Worm (Caenorhabditis elegans): Measurements from ENCODE around the gene gta-1.

gta-1 gene

DNA sequence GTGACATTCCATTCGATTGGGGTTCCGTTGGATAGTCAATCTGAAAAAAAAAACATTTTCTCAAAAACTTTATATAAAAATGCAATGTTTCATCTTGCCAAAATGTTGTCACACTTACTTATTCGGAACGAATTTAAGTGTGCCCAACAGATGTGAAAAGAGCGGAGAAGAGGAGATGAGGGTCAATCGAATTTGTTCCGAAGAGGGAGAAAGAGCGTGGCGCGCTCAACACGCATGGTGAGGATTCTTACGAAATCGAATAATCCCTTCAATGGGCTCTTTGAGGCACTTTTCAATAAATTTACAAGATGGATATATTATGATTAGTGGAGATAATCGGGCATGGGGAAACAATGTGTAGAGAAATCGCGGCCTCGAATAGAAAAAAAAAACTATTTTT, 9.7 kb upstream of the gta-1 start:
- TF ChIP-seq rnt-1 (tag; optimal IDR thresholded peaks at IDR 0.05) (no peak), unc-42 (tag; optimal IDR thresholded peaks at IDR 0.05) (peak; percentile 100), elt-2 (tag; optimal IDR thresholded peaks at IDR 0.05) (no peak)

DNA sequence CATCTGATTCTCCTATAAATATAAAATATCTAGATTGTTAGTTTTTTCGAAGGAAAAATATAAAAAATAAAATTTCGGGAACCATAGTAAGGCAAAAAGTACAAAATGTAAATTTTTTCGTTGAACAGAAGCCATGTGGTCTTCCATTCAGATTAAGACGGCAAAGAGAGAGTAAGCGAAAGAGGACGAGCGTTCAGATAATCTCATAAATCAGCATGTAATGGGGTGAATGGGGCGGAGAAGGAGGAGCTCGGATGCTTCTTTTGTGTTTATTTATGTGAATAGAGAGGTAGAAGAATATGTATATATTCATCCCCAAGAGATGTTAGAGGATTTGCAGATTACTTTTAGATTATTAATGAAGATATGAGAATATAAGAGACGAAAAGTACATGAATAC, 6.1 kb upstream of the gta-1 start, which contains the start of gene pxf-1:
pxf-1 (minus strand) TSS at position 14 of the 400 bp plus-strand sequence.
- no peak for TF ChIP-seq nfya-1 (tag; optimal IDR thresholded peaks at IDR 0.05)
- TF ChIP-seq ceh-2 (tag; optimal IDR thresholded peaks at IDR 0.05) = no peak
- TF ChIP-seq ref-2 (tag; optimal IDR thresholded peaks at IDR 0.05) = no peak
- TF ChIP-seq eyg-1 (tag; optimal IDR thresholded peaks at IDR 0.05) = no peak
- TF ChIP-seq unc-42 (tag; optimal IDR thresholded peaks at IDR 0.05) = peak; percentile 24
- no peak for TF ChIP-seq odd-2 (tag; optimal IDR thresholded peaks at IDR 0.05)

DNA sequence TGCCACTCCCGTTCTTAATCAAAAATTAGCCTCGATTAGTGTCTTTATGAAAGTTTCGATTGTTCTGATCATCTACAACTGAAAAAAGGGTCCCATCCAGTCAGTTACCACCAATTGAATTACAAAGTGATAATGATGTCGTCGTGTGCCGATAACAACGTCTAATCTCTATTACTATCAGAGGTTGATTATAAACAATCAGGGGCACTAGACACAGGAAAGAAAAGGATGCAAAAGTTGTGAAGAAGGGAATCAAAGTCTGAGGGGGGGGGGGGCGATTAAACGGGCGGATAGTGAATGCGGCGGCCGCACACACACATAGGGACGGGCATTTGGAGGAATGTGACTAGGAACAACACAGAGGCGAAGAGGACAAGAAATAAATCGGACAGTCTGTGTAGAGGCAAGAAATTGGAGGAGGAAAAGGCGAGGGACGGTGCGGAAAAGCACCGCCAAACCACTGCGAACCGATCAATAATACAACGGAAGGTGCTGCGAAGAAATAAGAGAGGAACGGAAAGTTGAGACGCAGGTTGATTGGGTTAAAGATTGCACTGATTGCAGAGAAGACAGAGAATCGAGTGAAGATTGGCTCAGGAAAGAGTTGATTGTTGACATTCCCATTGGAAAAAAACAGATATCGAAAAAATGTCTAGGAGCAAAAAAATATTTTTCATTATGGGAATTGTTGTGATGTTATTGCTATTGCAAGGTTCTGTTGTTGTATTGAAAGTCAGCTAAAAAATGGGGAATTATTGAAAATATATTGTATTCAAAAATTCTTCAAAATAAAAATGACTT, 5.3 kb upstream of the gta-1 start:
- no peak for TF ChIP-seq ceh-45 (GFP tag; IDR thresholded peaks at IDR 0.05)
- TF ChIP-seq C08G9.2 (tag; optimal IDR thresholded peaks at IDR 0.05) = peak; percentile 50
- no peak for TF ChIP-seq ceh-22 (tag; optimal IDR thresholded peaks at IDR 0.05)
- TF ChIP-seq nhr-232 (tag; optimal IDR thresholded peaks at IDR 0.05) = no peak
- TF ChIP-seq pha-2 (tag; optimal IDR thresholded peaks at IDR 0.05) = no peak
- TF ChIP-seq elt-4 (tag; optimal IDR thresholded peaks at IDR 0.05) = no peak
- TF ChIP-seq pqm-1 (tag; optimal IDR thresholded peaks at IDR 0.05) = peak; percentile 25
- no peak for TF ChIP-seq pha-4 (tag; optimal IDR thresholded peaks at IDR 0.05)
- no peak for TF ChIP-seq lin-11 (tag; optimal IDR thresholded peaks at IDR 0.05)
- TF ChIP-seq pros-1 (tag; optimal IDR thresholded peaks at IDR 0.05) = no peak
- TF ChIP-seq C38D4.7 (GFP tag; optimal IDR thresholded peaks at IDR 0.05) = no peak
- TF ChIP-seq T23F11.4 (GFP tag; optimal IDR thresholded peaks at IDR 0.05) = no peak
- no peak for TF ChIP-seq ama-1 (optimal IDR thresholded peaks at IDR 0.05)
- peak; percentile 9 for TF ChIP-seq syd-9 (tag; optimal IDR thresholded peaks at IDR 0.05)
- TF ChIP-seq ceh-31 (tag; optimal IDR thresholded peaks at IDR 0.05) = peak; percentile 1
- no peak for TF ChIP-seq hlh-8 (tag; optimal IDR thresholded peaks at IDR 0.05)
- no peak for TF ChIP-seq ceh-48 (tag; optimal IDR thresholded peaks at IDR 0.05)
- peak; percentile 39 for TF ChIP-seq nfya-1 (tag; optimal IDR thresholded peaks at IDR 0.05)
- peak; percentile 27 for TF ChIP-seq che-1 (tag; optimal IDR thresholded peaks at IDR 0.05)
- no peak for TF ChIP-seq nhr-11 (tag; optimal IDR thresholded peaks at IDR 0.05)
- peak; percentile 43 for TF ChIP-seq rnt-1 (tag; optimal IDR thresholded peaks at IDR 0.05)
- TF ChIP-seq gmeb-2 (tag; optimal IDR thresholded peaks at IDR 0.05) = no peak
- TF ChIP-seq hlh-6 (tag; optimal IDR thresholded peaks at IDR 0.05) = no peak
- no peak for TF ChIP-seq ceh-34 (tag; optimal IDR thresholded peaks at IDR 0.05)
- no peak for TF ChIP-seq mec-3 (tag; optimal IDR thresholded peaks at IDR 0.05; ENCODE audit: borderline replicate concordance)
- peak; percentile 47 for TF ChIP-seq tbx-2 (tag; optimal IDR thresholded peaks at IDR 0.05)
- peak; percentile 92 for TF ChIP-seq elt-2 (tag; optimal IDR thresholded peaks at IDR 0.05)
- TF ChIP-seq ceh-2 (tag; optimal IDR thresholded peaks at IDR 0.05) = no peak
- no peak for TF ChIP-seq F13H6.1 (tag; optimal IDR thresholded peaks at IDR 0.05)
- no peak for TF ChIP-seq pat-9 (tag; optimal IDR thresholded peaks at IDR 0.05)
- TF ChIP-seq npax-4 (tag; optimal IDR thresholded peaks at IDR 0.05) = no peak
- no peak for TF ChIP-seq ttx-3 (tag; optimal IDR thresholded peaks at IDR 0.05)
- no peak for TF ChIP-seq dve-1 (tag; optimal IDR thresholded peaks at IDR 0.05)
- TF ChIP-seq ceh-18 (tag; optimal IDR thresholded peaks at IDR 0.05) = no peak
- no peak for TF ChIP-seq eyg-1 (tag; optimal IDR thresholded peaks at IDR 0.05)
- no peak for TF ChIP-seq ets-4 (tag; optimal IDR thresholded peaks at IDR 0.05)

Measured in whole organism, late embryonic.